Fruit fly (Drosophila melanogaster): Measurements from ENCODE around the gene Neurochondrin.

Gene Neurochondrin

DNA sequence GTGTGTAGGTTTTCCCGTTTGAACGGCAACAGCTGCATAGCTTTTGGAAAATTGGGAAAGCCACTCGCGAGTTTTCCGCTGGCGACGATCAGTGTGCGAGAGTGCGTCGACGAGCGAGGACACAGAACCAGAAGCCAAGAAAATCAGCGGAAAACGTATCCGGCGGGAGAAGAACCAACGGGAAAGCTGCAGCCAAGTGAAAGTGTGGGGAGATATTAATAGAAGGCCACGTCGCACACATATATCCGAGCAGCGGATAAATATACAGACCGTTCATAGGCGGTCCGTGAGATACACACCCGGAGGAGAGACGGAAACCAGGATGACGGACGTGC lies at the start of gene Neurochondrin:
Neurochondrin (plus strand) TSS at position 87 of the 335 bp plus-strand sequence.
- TF ChIP-seq CTCF (optimal IDR thresholded peaks at IDR 0.05) (no peak), CG8478 (optimal IDR thresholded peaks at IDR 0.05) (no peak)

DNA sequence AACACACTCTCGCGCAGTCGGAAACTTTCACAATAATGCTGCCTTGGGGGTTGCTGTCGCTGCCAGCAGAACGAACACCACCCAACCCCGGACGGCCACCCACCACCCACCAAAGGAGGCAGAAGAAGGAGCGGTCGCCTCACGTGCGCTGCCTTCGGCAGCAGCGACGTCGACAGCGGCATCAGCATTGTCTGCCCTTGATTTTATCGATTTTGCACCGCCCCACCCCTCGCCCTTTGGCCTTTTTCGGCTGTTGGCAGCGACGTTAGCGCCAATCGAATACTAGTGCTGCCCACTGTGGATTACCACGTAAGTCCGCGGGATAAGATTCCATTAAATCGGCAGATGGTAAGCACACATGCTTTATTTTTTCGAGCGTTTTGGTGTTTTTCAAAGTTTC lies 49.1 kb upstream of the Neurochondrin start:
- no peak for TF ChIP-seq CG8478 (optimal IDR thresholded peaks at IDR 0.05)
- no peak for TF ChIP-seq CTCF (optimal IDR thresholded peaks at IDR 0.05)

DNA sequence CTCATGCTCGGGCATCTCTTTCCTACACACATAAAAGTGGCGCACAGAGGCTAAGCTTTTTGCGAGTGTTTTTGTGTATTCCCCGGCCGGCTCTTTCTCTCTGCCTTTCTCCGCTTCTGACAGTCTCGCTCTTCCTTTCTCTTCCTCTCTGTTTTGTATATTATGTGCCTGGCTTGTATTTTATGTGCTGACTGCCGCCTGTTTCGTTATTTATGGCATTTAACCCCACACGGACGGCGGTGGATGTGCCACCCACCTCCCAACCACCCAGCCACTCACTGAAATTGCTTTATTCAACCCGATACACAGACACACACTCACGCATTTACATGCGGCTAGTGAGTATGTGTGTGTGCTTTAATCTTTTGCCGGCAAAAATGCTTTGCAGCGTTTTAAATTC lies 48.3 kb upstream of the Neurochondrin start:
- TF ChIP-seq CG8478 (optimal IDR thresholded peaks at IDR 0.05) (no peak), CTCF (optimal IDR thresholded peaks at IDR 0.05) (no peak)

DNA sequence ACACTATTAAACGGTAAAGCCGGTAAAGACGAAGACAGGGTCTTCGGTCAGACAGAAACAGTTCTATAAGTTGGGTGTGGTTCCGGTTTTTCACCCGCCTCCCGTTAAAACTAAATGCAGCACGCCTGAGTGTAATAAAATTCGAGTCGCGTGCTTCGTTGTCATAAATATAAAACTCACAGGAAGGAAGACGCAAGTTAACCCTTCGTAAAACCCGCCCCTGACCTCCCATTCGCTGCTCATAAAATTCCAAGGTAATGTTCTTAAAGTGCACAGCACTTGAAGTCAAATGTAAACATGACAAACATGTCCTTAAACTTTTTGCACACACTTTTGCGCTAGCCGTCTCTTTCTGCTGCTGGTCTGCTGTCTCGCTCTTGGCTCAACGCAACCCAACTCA lies 47.0 kb upstream of the Neurochondrin start:
- no peak for TF ChIP-seq CG8478 (optimal IDR thresholded peaks at IDR 0.05)
- no peak for TF ChIP-seq CTCF (optimal IDR thresholded peaks at IDR 0.05)

DNA sequence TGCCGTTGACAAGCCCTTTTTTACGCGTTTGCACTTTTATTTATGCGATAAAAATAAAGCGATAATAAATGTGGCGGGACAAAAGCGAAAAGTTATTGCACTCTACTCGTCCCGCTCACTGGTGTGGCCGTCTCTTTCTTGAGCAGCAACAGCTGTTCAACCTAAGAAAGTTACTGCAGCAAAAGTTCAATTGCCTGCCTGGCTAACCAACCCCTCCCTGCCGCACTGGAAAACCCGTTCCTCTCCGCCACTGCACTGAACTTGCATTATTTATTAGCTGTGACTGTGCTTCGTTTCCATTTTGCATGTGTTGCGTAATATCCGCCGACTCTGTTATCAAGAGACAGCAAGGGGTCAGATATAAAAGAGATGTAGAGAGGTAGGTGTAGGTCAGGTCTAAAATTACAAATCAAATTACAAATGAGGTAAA lies 46.5 kb upstream of the Neurochondrin start:
- TF ChIP-seq CG8478 (optimal IDR thresholded peaks at IDR 0.05) (no peak), CTCF (optimal IDR thresholded peaks at IDR 0.05) (no peak)

DNA sequence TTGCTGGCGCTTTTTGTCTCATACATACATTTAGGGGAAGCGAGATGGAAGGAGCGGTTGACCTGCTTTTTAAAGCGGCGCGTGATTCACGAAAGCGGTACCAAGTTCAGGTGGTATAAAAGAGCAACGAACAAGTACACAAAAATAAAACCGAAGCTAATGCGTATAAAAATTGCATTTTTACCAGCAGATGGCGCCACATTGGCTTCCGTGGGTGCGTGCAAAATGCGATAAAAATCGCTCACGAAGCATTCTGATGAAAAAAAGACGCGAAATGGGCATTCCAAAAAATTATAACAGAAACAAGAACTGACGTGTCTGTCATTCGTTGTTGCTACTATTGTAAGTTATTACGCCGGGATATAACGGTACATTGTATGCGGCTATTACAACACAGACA lies 45.1 kb upstream of the Neurochondrin start:
- TF ChIP-seq CG8478 (optimal IDR thresholded peaks at IDR 0.05) (no peak), CTCF (optimal IDR thresholded peaks at IDR 0.05) (peak; percentile 74 to 78)

DNA sequence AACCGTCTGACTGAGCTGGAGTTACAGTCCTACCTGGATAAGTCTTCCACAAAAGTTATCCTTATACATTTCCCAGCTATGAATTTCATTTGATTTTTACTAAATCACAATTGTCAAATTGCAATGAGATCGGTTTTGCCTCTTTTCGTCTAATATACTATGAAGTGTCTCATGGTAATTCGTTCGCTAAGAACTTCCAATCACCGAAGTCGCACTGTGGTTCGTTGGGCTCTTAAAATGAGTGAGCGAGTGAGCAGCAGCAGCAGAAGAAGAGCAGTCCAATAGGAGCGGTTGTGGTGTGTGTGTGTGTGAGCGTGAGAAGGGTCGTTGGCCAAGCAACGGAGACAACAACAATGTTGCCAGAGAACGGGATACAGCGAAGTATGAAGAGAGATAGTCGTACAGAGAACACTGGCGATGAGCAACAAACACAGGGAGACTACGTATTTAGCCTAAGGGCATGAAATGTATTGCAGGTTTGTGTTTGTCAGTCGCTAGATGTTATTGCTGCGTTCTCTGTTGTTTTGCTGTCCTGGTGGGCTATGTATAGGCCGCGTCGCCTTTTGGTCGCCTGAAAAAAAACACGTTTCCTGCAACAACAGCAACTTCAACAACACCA lies 44.1 kb upstream of the Neurochondrin start:
- no peak for TF ChIP-seq CTCF (optimal IDR thresholded peaks at IDR 0.05)
- no peak for TF ChIP-seq CG8478 (optimal IDR thresholded peaks at IDR 0.05)

DNA sequence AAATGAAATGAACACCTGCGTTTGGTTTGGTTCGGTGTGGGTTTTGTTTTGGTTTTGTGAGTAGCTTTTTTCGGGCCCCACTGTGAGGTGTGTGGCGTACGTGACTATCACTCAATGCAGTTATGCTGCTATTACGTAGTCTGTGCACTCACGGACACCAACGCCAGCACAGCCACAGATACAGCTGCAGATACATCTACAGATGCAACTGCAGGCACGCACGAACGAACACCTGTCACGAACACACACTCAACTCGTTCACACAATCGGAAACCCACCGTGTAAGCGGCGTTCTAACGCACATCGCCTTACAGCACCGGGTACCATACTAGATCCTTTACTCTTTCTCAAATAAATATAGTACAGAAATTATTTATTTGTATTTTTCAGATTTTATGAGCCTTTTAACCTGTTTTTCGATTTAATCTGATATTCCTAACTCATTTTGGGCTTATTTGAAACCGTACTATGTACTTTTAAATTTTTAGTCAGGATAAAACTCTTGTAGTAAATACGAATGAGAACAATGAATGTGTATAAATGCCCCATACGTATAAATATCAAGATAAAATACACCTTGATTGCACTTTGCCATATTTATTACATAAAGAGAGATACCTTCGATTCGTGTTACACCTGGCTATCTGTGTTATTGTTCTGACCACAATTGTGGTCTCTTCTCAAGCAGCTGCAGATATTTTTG lies 42.6 kb upstream of the Neurochondrin start:
- TF ChIP-seq CG8478 (optimal IDR thresholded peaks at IDR 0.05) (no peak), CTCF (optimal IDR thresholded peaks at IDR 0.05) (no peak)

DNA sequence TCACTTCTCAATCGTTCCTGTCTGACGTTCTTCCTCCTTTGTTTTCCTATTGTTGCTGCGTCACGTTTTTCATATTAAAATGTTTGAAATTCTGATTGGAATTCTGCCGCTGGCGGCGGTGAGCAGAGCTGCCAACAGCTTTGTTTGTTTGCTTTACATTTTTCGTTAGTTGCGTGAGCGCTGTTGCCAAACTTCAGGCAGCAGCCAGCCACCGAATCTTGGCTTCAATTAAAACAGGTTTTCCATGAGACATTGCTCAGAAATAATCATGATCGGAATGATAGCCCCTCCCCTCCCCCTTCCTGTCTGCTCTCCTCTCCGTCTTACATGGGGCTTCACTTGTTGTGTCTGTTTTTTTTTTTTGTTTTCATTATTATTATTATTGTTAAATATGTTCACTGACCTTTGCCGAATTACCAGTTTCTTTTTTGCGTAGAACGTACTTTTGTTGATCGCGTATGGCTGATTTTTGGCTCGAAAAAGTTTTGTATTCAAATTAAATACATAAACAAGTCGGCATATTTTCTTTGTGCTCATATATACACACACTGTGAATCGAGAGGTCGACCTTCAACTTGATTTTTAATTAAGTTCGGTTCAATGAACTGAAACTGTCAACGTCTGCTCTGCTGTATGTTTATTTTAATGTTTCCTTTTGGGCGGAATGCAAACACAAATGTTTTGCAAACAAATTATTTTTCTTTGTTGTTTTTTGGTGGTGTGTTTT lies 41.9 kb upstream of the Neurochondrin start:
- TF ChIP-seq CTCF (optimal IDR thresholded peaks at IDR 0.05) (no peak), CG8478 (optimal IDR thresholded peaks at IDR 0.05) (no peak)

DNA sequence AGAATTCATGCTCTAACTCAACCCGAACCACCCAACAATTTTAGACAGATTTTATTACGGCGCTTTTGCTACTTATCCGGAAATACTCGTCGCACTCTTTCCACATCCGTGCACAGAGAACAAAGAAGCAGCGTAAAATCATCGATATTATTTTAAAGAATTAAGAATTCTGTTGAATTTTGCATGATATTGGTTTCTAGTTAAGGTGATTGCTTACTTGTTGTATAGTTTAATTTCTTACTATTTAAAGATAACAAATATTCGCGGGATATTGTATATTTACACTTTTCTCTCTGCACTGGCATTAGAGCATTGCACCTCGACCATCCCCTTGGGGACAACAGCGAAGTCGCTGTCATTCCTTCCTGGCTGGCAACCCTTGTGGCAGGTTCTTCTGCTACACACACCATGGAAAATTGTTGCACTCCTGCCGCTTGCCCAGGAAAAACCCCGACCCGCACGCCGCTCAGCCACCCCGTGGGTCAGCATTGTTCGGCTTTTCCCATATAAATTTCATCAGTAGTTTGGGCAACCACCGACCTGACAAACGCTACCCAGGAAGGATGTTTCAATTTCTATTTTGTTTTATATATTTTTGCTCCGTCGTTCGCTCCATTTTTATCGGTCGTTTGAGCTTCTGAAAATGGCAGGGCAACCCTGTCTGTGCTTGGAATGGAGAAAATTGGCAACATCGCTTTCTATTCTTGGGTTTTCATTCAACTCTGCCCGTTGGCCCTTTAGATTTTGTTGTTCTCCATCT lies 40.4 kb upstream of the Neurochondrin start:
- no peak for TF ChIP-seq CTCF (optimal IDR thresholded peaks at IDR 0.05)

DNA sequence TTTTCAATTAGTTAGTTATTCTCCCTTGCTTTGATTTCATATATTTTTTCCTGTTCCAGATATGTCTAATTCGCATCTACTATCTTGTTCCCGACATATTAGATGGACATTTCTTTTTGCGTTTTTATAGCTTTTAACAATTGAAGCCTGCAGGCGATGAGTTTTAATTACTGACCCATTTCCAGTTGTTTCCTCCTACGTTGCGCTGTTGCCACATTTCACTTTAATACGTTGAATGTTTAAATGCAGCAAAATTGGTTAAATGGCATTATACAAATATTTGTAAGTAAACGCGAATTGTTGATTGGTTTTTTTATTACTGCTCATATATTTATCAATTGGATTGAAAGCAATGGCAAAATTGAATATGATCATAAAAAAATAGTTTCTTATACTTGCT lies 39.3 kb upstream of the Neurochondrin start:
- TF ChIP-seq CTCF (optimal IDR thresholded peaks at IDR 0.05) (no peak), CG8478 (optimal IDR thresholded peaks at IDR 0.05) (no peak)

DNA sequence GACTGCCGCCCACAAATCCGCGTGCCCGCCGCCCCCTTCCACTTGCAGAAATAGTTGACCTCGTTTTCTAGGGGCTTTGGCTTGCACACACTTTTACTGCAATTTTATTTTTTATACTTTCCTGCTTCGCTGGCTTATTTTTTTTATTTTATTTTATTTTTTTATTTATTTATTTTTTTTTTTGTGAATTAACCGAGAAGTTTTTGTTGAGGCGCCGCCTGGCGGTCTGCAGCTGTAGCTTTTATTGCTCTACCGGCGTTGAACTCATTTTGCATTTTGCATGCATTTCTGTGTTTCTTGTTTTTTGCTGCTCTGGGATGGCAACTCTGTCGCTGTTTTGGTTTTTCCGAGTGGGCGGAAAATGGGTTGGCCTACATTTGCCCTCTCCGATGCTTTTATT lies 38.5 kb upstream of the Neurochondrin start:
- TF ChIP-seq CG8478 (optimal IDR thresholded peaks at IDR 0.05) = no peak
- peak in 1 of 2 experiments; percentile 21 for TF ChIP-seq CTCF (optimal IDR thresholded peaks at IDR 0.05)

DNA sequence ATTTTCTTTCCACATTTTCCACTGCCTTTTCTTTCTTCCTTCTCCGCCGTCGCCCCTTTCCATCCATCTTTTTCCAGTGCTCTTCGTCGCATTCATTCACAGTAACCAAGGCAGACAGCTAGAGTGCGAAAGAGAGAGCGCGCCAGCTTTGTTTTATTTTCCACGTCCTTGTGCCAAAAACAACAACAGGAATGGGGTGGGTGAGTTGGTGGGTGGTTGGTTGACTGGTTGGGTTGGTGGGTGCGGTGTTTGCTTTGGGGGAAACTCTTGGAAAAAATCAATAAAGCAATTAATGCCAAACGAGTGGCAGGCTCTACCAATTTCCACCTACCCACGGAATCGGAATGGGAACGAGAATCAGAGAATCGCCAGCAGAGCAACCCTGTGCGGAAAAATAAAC lies 38.0 kb upstream of the Neurochondrin start:
- TF ChIP-seq CTCF (optimal IDR thresholded peaks at IDR 0.05) (no peak), CG8478 (optimal IDR thresholded peaks at IDR 0.05) (no peak)

DNA sequence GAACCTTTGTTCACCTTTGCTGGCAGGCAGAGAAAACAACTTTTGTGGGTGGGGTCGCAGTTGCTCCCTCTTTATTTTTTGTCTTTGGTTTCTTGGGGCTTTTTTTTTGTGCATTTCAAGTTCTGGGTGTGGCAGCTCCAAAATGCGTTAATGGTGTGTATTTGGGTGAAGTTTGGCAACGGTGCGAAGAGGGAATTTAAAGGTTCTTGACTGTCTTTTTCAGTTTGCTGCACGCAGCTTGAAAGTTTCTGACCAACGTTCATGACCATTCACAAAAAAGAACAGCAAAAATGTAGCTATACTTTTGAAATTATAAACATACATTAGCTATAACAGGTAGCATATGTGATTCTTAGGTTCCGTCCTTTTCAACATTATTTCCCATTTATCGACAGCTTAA lies 35.9 kb upstream of the Neurochondrin start:
- no peak for TF ChIP-seq CG8478 (optimal IDR thresholded peaks at IDR 0.05)
- TF ChIP-seq CTCF (optimal IDR thresholded peaks at IDR 0.05) = no peak

DNA sequence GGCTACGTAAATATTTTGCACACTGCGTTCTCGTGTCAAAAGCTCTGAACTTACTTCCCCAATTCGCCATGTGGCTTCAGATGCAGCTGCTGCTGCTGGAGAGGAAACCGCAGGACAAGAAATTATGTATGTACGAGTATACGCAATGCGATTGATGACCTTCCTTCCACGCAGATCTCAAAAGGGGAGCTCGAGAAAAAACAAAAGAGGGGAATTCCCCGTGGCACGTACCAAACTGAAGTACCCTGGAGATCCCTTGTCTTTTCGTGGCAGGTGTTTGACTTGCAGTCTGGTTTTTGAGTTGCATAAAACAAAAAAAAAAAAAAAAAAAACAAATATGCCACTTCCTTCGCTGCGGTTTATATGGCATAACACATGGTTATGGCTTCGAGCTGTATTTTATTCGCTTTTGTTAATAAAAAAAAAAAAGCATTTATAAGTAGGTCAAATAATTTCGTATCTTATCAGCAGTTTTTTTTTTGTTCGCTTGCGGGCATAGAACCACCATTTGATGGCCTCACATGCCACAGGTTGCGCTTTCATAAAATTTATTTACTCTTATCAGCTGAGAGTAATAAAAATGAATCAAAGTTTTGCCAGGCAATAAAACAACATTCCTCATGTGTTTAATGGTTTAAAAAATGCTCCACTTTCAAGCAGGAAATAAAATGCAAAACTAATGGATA lies 35.3 kb upstream of the Neurochondrin start:
- TF ChIP-seq CTCF (optimal IDR thresholded peaks at IDR 0.05) (no peak), CG8478 (optimal IDR thresholded peaks at IDR 0.05) (no peak)
